Worm (Caenorhabditis elegans) whole organism, L1 larva: ENCODE data around the gene C04F5.9.

Experiments used
- C04F5.9 ChIP-seq: sonication (generic microtip); optimal IDR thresholded peaks from 2 replicates; lab custom pipeline; 2016; ENCODE audit warnings: missing genetic modification characterization, missing compliant biosample characterization
- Y116A8C.19 ChIP-seq: sonication (generic microtip); optimal IDR thresholded peaks from 2 replicates; lab custom pipeline; 2016; ENCODE audit warnings: missing compliant biosample characterization, missing genetic modification characterization, borderline replicate concordance
- aha-1 ChIP-seq: fragments of 150-350 bp; optimal IDR thresholded peaks from 2 replicates; lab custom pipeline; 2014; ENCODE audit warnings: missing biosample characterization, missing genetic modification characterization
- ama-1 ChIP-seq: fragments of 150-350 bp; optimal IDR thresholded peaks from 2 replicates; lab custom pipeline; 2014
- ceh-63 ChIP-seq: fragments of 200-800 bp; sonication (Bioruptor generic); optimal IDR thresholded peaks from 2 replicates; lab custom pipeline; 2018; ENCODE audit warnings: mild to moderate bottlenecking, missing genetic modification characterization, missing compliant biosample characterization
- ceh-8 ChIP-seq: fragments of 200-800 bp; sonication (Bioruptor generic); optimal IDR thresholded peaks from 2 replicates; lab custom pipeline; 2018; ENCODE audit warnings: mild to moderate bottlenecking, missing genetic modification characterization, moderate library complexity, missing compliant biosample characterization
- ceh-82 ChIP-seq, 3 experiments: fragments of 150-350 bp in 1 of 3; sonication (generic microtip) in 2 of 3; optimal IDR thresholded peaks; 2 replicates each; lab custom pipeline; 2014 to 2017; ENCODE audit warnings: missing biosample characterization in 3 of 3, missing genetic modification characterization in 3 of 3
- ceh-88 ChIP-seq: fragments of 200-800 bp; sonication (Bioruptor generic); IDR thresholded peaks from 2 replicates; pipeline ENCODE4 v1.3.6; 2022; ENCODE audit warnings: missing genetic modification characterization, missing compliant biosample characterization
- dsc-1 ChIP-seq: sonication (generic microtip); optimal IDR thresholded peaks from 2 replicates; lab custom pipeline; 2016; ENCODE audit warnings: mild to moderate bottlenecking, missing genetic modification characterization, missing compliant biosample characterization
- efl-1 ChIP-seq, 4 experiments: fragments of 150-350 bp; optimal IDR thresholded peaks in 3 of 4; peaks in 1 of 4; 1 replicate in 1 of 4; 2 replicates in 3 of 4; lab custom pipeline; 2014; ENCODE audit warnings: missing biosample characterization in 2 of 4, missing genetic modification characterization in 2 of 4, missing genetic modification reagents in 2 of 4
- egl-27 ChIP-seq, 2 experiments: fragments of 150-350 bp in 1 of 2; sonication (generic microtip); optimal IDR thresholded peaks; 3 replicates each; lab custom pipeline; 2017 to 2018; ENCODE audit warnings: missing biosample characterization in 2 of 2, missing genetic modification characterization in 2 of 2, missing genetic modification reagents in 2 of 2
- fkh-10 ChIP-seq: sonication (generic microtip); optimal IDR thresholded peaks from 2 replicates; lab custom pipeline; 2017; ENCODE audit warnings: missing biosample characterization, missing genetic modification reagents, missing genetic modification characterization
- fos-1 ChIP-seq: fragments of 150-350 bp; optimal IDR thresholded peaks from 2 replicates; lab custom pipeline; 2014; ENCODE audit warnings: missing biosample characterization, missing genetic modification characterization
- hlh-17 ChIP-seq: fragments of 200-800 bp; sonication (Bioruptor generic); optimal IDR thresholded peaks from 2 replicates; lab custom pipeline; 2018; ENCODE audit warnings: missing genetic modification characterization, mild to moderate bottlenecking, missing compliant biosample characterization, moderate library complexity, borderline replicate concordance
- hlh-4 ChIP-seq: sonication (generic microtip); optimal IDR thresholded peaks from 2 replicates; lab custom pipeline; 2016; ENCODE audit warnings: mild to moderate bottlenecking, missing genetic modification characterization, missing compliant biosample characterization
- isw-1 ChIP-seq: fragments of 200-800 bp; sonication (Bioruptor generic); IDR thresholded peaks from 2 replicates; pipeline ENCODE4 v1.3.6; 2022; ENCODE audit warnings: missing genetic modification characterization, missing compliant biosample characterization
- lin-13 ChIP-seq: fragments of 150-350 bp; optimal IDR thresholded peaks from 2 replicates; lab custom pipeline; 2014; ENCODE audit warnings: missing biosample characterization, missing genetic modification reagents, missing genetic modification characterization
- lir-3 ChIP-seq: sonication (generic microtip); optimal IDR thresholded peaks from 2 replicates; lab custom pipeline; 2016; ENCODE audit warnings: mild to moderate bottlenecking, missing genetic modification characterization, moderate library complexity, missing compliant biosample characterization; ENCODE audit not compliant: poor library complexity
- lsy-2 ChIP-seq, 2 experiments: fragments of 150-350 bp; optimal IDR thresholded peaks; 2 replicates each; lab custom pipeline; 2014; ENCODE audit warnings: missing biosample characterization in 2 of 2, missing genetic modification characterization in 2 of 2
- mef-2 ChIP-seq: fragments of 150-350 bp; optimal IDR thresholded peaks from 2 replicates; lab custom pipeline; 2014; ENCODE audit warnings: missing biosample characterization, missing genetic modification characterization
- nhr-11 ChIP-seq: fragments of 150-350 bp; optimal IDR thresholded peaks from 2 replicates; lab custom pipeline; 2014; ENCODE audit warnings: missing biosample characterization, missing genetic modification characterization
- nhr-12 ChIP-seq: sonication (generic microtip); optimal IDR thresholded peaks from 2 replicates; lab custom pipeline; 2017; ENCODE audit warnings: missing biosample characterization, missing genetic modification characterization
- nhr-19 ChIP-seq: fragments of 200-800 bp; sonication (Bioruptor generic); conservative IDR thresholded peaks from 2 replicates; pipeline ENCODE4 v1.3.6; 2022; ENCODE audit warnings: missing genetic modification characterization, missing compliant biosample characterization
- nhr-20 ChIP-seq: sonication (generic microtip); optimal IDR thresholded peaks from 2 replicates; lab custom pipeline; 2016; ENCODE audit warnings: mild to moderate bottlenecking, missing genetic modification characterization, missing compliant biosample characterization
- nhr-28 ChIP-seq: fragments of 150-350 bp; optimal IDR thresholded peaks from 2 replicates; lab custom pipeline; 2014; ENCODE audit warnings: missing biosample characterization, missing genetic modification characterization
- nhr-71 ChIP-seq: sonication (generic microtip); optimal IDR thresholded peaks from 2 replicates; lab custom pipeline; 2016; ENCODE audit warnings: mild to moderate bottlenecking, missing genetic modification characterization, moderate library complexity, missing compliant biosample characterization
- nhr-76 ChIP-seq: sonication (generic microtip); optimal IDR thresholded peaks from 2 replicates; lab custom pipeline; 2017; ENCODE audit warnings: missing biosample characterization, missing genetic modification characterization
- nhr-85 ChIP-seq: sonication (generic microtip); peaks from one replicate; lab custom pipeline; 2016; ENCODE audit warnings: missing genetic modification characterization, inconsistent platforms, missing compliant biosample characterization
- pax-3 ChIP-seq: fragments of 200-800 bp; sonication (Bioruptor generic); optimal IDR thresholded peaks from 2 replicates; lab custom pipeline; 2018; ENCODE audit warnings: mild to moderate bottlenecking, missing genetic modification characterization, moderate library complexity, missing compliant biosample characterization
- pqm-1 ChIP-seq: sonication (generic microtip); optimal IDR thresholded peaks from 3 replicates; lab custom pipeline; 2017; ENCODE audit warnings: missing biosample characterization, missing genetic modification characterization
- rnt-1 ChIP-seq: sonication (generic microtip); optimal IDR thresholded peaks from 2 replicates; lab custom pipeline; 2016; ENCODE audit warnings: mild to moderate bottlenecking, missing genetic modification characterization, moderate library complexity, missing compliant biosample characterization
- snpc-4 ChIP-seq: fragments of 150-350 bp; optimal IDR thresholded peaks from 2 replicates; lab custom pipeline; 2014; ENCODE audit warnings: missing biosample characterization, missing genetic modification characterization
- snu-23 ChIP-seq: sonication (generic microtip); optimal IDR thresholded peaks from 2 replicates; lab custom pipeline; 2016; ENCODE audit warnings: missing genetic modification characterization, missing compliant biosample characterization
- sox-4 ChIP-seq: sonication (generic microtip); optimal IDR thresholded peaks from 2 replicates; lab custom pipeline; 2016; ENCODE audit warnings: missing genetic modification characterization, missing compliant biosample characterization
- tlp-1 ChIP-seq: fragments of 150-350 bp; optimal IDR thresholded peaks from 2 replicates; lab custom pipeline; 2014; ENCODE audit warnings: missing biosample characterization, missing genetic modification characterization
- unc-130 ChIP-seq: fragments of 150-350 bp; optimal IDR thresholded peaks from 2 replicates; lab custom pipeline; 2017; ENCODE audit warnings: missing biosample characterization, missing genetic modification characterization, inconsistent platforms
- unc-30 ChIP-seq: sonication (generic microtip); optimal IDR thresholded peaks from 2 replicates; lab custom pipeline; 2017; ENCODE audit warnings: missing biosample characterization, missing genetic modification characterization
- unc-62 ChIP-seq: fragments of 150-350 bp; optimal IDR thresholded peaks from 2 replicates; lab custom pipeline; 2014; ENCODE audit warnings: missing biosample characterization, missing genetic modification reagents, missing genetic modification characterization
- xbp-1 ChIP-seq: sonication (generic microtip); optimal IDR thresholded peaks from 2 replicates; lab custom pipeline; 2016; ENCODE audit warnings: missing genetic modification characterization, missing compliant biosample characterization
- zag-1 ChIP-seq: fragments of 150-350 bp; optimal IDR thresholded peaks from 2 replicates; lab custom pipeline; 2014; ENCODE audit warnings: missing biosample characterization, missing genetic modification characterization

C04F5.9 gene

DNA sequence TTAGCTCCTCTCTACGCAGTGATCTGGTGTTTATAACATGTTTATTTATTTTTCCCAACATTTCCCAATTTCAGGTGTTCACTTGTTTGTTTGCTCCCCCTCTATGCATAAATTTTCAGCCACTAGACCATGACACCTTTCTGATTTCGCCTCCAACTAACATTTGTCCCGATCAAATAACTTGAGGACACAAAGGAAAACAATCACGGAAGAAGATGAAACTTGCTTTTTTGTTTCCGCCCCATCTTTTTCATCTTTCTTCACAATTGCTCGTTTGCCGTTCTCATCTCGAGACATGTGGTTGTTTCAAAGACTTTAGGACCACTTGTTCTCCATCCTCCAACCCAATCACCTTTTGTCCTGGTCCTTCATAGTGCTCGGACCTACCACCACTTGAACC, 7.8 kb upstream of the C04F5.9 start, which contains the start of gene F14F9.5:
Gene F14F9.5 (plus strand): TSS at position 301 of the 400 bp plus-strand sequence.
- TF ChIP-seq fkh-10 (GFP tag; lab: Kevin White, UChicago): peak; percentile 81
- TF ChIP-seq nhr-76 (tag; lab: Kevin White, UChicago): no peak
- no peak for TF ChIP-seq nhr-19 (GFP tag; lab: Robert Waterston, UW)

ce11 chrV:5119679-5120078, 670 bp upstream of the C04F5.9 start, which contains the start of gene sid-1:
Gene sid-1 (plus strand): TSS chrV:5119970.
- TF ChIP-seq hlh-17 (GFP tag; lab: Kevin White, UChicago): no peak
- no peak for TF ChIP-seq isw-1 (GFP tag; lab: Robert Waterston, UW)
- TF ChIP-seq nhr-19 (GFP tag; lab: Robert Waterston, UW): no peak
- no peak for TF ChIP-seq rnt-1 (tag; lab: Kevin White, UChicago)
- no peak for TF ChIP-seq mef-2 (tag; lab: Kevin White, UChicago)
- no peak for TF ChIP-seq Y116A8C.19 (tag; lab: Kevin White, UChicago)
- no peak for TF ChIP-seq tlp-1
- no peak for TF ChIP-seq egl-27 (tag; optimal IDR thresholded peaks at IDR 0.05; lab: Kevin White, UChicago)
- no peak for TF ChIP-seq dsc-1 (tag; lab: Kevin White, UChicago)
- no peak for TF ChIP-seq snpc-4 (tag; lab: Kevin White, UChicago)
- no peak for TF ChIP-seq ceh-63
- TF ChIP-seq zag-1 (tag; lab: Kevin White, UChicago): no peak
- TF ChIP-seq snu-23: no peak
- no peak for TF ChIP-seq sox-4 (tag; lab: Kevin White, UChicago)
- no peak for TF ChIP-seq nhr-12 (tag; lab: Kevin White, UChicago)
- TF ChIP-seq xbp-1: no peak
- TF ChIP-seq nhr-85 (tag; lab: Kevin White, UChicago): no peak
- TF ChIP-seq C04F5.9 (tag; lab: Kevin White, UChicago): no peak

ce11 chrV:5113654-5114053, 5.4 kb downstream of the C04F5.9 start, which contains the start of gene C04F5.8:
Gene C04F5.8 (minus strand): TSS chrV:5113754.
- TF ChIP-seq unc-30 (no peak), pqm-1 (no peak), fos-1 (tag; lab: Kevin White, UChicago) (no peak), nhr-11 (no peak), hlh-4 (tag; lab: Kevin White, UChicago) (no peak), ama-1 (lab: Kevin White, UChicago) (no peak), xbp-1 (no peak), ceh-88 (GFP tag; lab: Robert Waterston, UW) (no peak)

DNA sequence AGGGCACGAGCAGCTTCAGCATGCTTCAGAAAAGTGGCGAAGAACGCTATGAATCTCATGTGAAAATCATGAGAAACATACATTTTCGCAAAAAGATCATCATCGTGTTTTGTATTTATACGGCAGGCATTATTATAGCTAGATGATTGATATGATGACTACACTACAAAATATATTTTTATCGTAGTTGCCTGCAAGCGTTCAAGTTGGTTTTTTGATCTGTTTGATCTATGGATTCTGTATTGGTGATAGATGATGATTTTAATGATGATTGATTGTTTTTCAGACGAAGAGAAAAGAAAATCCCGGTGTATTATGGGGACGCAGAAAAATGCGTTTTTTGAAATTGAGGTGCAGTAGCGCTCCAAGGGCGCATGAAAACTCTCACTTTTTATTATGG, 8.3 kb downstream of the C04F5.9 start, which contains the start of gene ugt-63:
Gene ugt-63 (minus strand): TSS at position 89 of the 400 bp plus-strand sequence.
- TF ChIP-seq lir-3 (tag; lab: Kevin White, UChicago) (no peak), egl-27 (tag; optimal IDR thresholded peaks at IDR 0.05; lab: Kevin White, UChicago) (no peak), ceh-63 (no peak), ceh-82 (tag; optimal IDR thresholded peaks at IDR 0.05; lab: Kevin White, UChicago) (no peak), sox-4 (tag; lab: Kevin White, UChicago) (no peak), xbp-1 (no peak), efl-1 (optimal IDR thresholded peaks at IDR 0.05; lab: Kevin White, UChicago) (no peak), efl-1 (GFP tag; optimal IDR thresholded peaks at IDR 0.05 in 1 of 2; lab: Kevin White, UChicago) (peak in 1 of 2 experiments; percentile 29), isw-1 (GFP tag; lab: Robert Waterston, UW) (no peak), lsy-2 (tag; optimal IDR thresholded peaks at IDR 0.05; lab: Kevin White, UChicago) (no peak), ceh-8 (no peak), nhr-20 (peak; percentile 55), aha-1 (tag; lab: Kevin White, UChicago) (no peak), nhr-28 (no peak), pax-3 (tag; lab: Kevin White, UChicago) (no peak), nhr-85 (tag; lab: Kevin White, UChicago) (peak; percentile 51), unc-130 (tag; lab: Kevin White, UChicago) (no peak), lin-13 (GFP tag; lab: Kevin White, UChicago) (no peak), dsc-1 (tag; lab: Kevin White, UChicago) (no peak), nhr-71 (tag; lab: Kevin White, UChicago) (no peak), unc-62 (no peak)
- TF ChIP-seq, all 84 proteins: peak for 3
